Worm (Caenorhabditis elegans) whole organism, L1 larva: ENCODE data around the gene pmp-3.

Experiments used
- C16A3.4 ChIP-seq: fragments of 150-350 bp; optimal IDR thresholded peaks from 2 replicates; lab custom pipeline; 2014; ENCODE audit warnings: missing biosample characterization, missing genetic modification characterization
- aha-1 ChIP-seq: fragments of 150-350 bp; optimal IDR thresholded peaks from 2 replicates; lab custom pipeline; 2014; ENCODE audit warnings: missing biosample characterization, missing genetic modification characterization
- alr-1 ChIP-seq: fragments of 200-800 bp; sonication (Bioruptor generic); optimal IDR thresholded peaks from 2 replicates; lab custom pipeline; 2018; ENCODE audit warnings: borderline replicate concordance, mild to moderate bottlenecking, missing genetic modification characterization, missing compliant biosample characterization
- aly-2 ChIP-seq: fragments of 150-350 bp; optimal IDR thresholded peaks from 2 replicates; lab custom pipeline; 2014; ENCODE audit warnings: missing biosample characterization, missing genetic modification characterization
- blmp-1 ChIP-seq: fragments of 150-350 bp; optimal IDR thresholded peaks from 2 replicates; lab custom pipeline; 2014; ENCODE audit warnings: missing biosample characterization, missing genetic modification characterization
- ceh-63 ChIP-seq: fragments of 200-800 bp; sonication (Bioruptor generic); optimal IDR thresholded peaks from 2 replicates; lab custom pipeline; 2018; ENCODE audit warnings: mild to moderate bottlenecking, missing genetic modification characterization, missing compliant biosample characterization
- ceh-8 ChIP-seq: fragments of 200-800 bp; sonication (Bioruptor generic); optimal IDR thresholded peaks from 2 replicates; lab custom pipeline; 2018; ENCODE audit warnings: mild to moderate bottlenecking, missing genetic modification characterization, moderate library complexity, missing compliant biosample characterization
- ceh-88 ChIP-seq: fragments of 200-800 bp; sonication (Bioruptor generic); IDR thresholded peaks from 2 replicates; pipeline ENCODE4 v1.3.6; 2022; ENCODE audit warnings: missing genetic modification characterization, missing compliant biosample characterization
- ces-1 ChIP-seq: fragments of 150-350 bp; optimal IDR thresholded peaks from 2 replicates; lab custom pipeline; 2014; ENCODE audit warnings: missing biosample characterization, missing genetic modification reagents, missing genetic modification characterization
- dpl-1 ChIP-seq, 3 experiments: fragments of 150-350 bp in 2 of 3; sonication (generic microtip) in 1 of 3; optimal IDR thresholded peaks; 2 replicates each; lab custom pipeline; 2014 to 2017; ENCODE audit warnings: missing biosample characterization in 3 of 3, missing genetic modification characterization in 3 of 3, missing genetic modification reagents in 3 of 3
- dsc-1 ChIP-seq: sonication (generic microtip); optimal IDR thresholded peaks from 2 replicates; lab custom pipeline; 2016; ENCODE audit warnings: mild to moderate bottlenecking, missing genetic modification characterization, missing compliant biosample characterization
- efl-3 ChIP-seq: fragments of 200-800 bp; sonication (Bioruptor generic); optimal IDR thresholded peaks from 2 replicates; lab custom pipeline; 2018; ENCODE audit warnings: mild to moderate bottlenecking, missing genetic modification characterization, missing compliant biosample characterization
- elt-2 ChIP-seq: sonication (generic microtip); optimal IDR thresholded peaks from 2 replicates; lab custom pipeline; 2016; ENCODE audit warnings: missing genetic modification characterization, mild to moderate bottlenecking, inconsistent platforms, missing compliant biosample characterization, missing genetic modification reagents
- elt-3 ChIP-seq, 6 experiments: fragments of 150-350 bp in 1 of 6; sonication (generic microtip); optimal IDR thresholded peaks; 2 replicates each; lab custom pipeline; 2017 to 2018; ENCODE audit warnings: missing biosample characterization in 6 of 6, missing genetic modification characterization in 6 of 6, inconsistent platforms in 1 of 6
- ets-5 ChIP-seq: fragments of 200-800 bp; sonication (Bioruptor generic); IDR thresholded peaks from 2 replicates; pipeline ENCODE4 v1.3.6; 2022; ENCODE audit warnings: missing genetic modification characterization, missing compliant biosample characterization
- fos-1 ChIP-seq: fragments of 150-350 bp; optimal IDR thresholded peaks from 2 replicates; lab custom pipeline; 2014; ENCODE audit warnings: missing biosample characterization, missing genetic modification characterization
- grh-1 ChIP-seq: fragments of 200-800 bp; sonication (Bioruptor generic); IDR thresholded peaks from 2 replicates; pipeline ENCODE4 v1.3.6; 2022; ENCODE audit warnings: missing genetic modification reagents, missing genetic modification characterization, missing compliant biosample characterization
- hlh-17 ChIP-seq: fragments of 200-800 bp; sonication (Bioruptor generic); optimal IDR thresholded peaks from 2 replicates; lab custom pipeline; 2018; ENCODE audit warnings: missing genetic modification characterization, mild to moderate bottlenecking, missing compliant biosample characterization, moderate library complexity, borderline replicate concordance
- hlh-4 ChIP-seq: sonication (generic microtip); optimal IDR thresholded peaks from 2 replicates; lab custom pipeline; 2016; ENCODE audit warnings: mild to moderate bottlenecking, missing genetic modification characterization, missing compliant biosample characterization
- isw-1 ChIP-seq: fragments of 200-800 bp; sonication (Bioruptor generic); IDR thresholded peaks from 2 replicates; pipeline ENCODE4 v1.3.6; 2022; ENCODE audit warnings: missing genetic modification characterization, missing compliant biosample characterization
- jun-1 ChIP-seq: fragments of 150-350 bp; optimal IDR thresholded peaks from 2 replicates; lab custom pipeline; 2014; ENCODE audit warnings: missing biosample characterization, missing genetic modification reagents, missing genetic modification characterization
- lin-14 ChIP-seq: fragments of 200-800 bp; sonication (Bioruptor generic); optimal IDR thresholded peaks from 2 replicates; lab custom pipeline; 2018; ENCODE audit warnings: mild to moderate bottlenecking, missing genetic modification characterization, moderate library complexity, missing compliant biosample characterization
- lin-15B ChIP-seq: fragments of 150-350 bp; sonication (generic microtip); optimal IDR thresholded peaks from 3 replicates; lab custom pipeline; 2014; ENCODE audit warnings: missing biosample characterization, missing genetic modification characterization
- lin-35 ChIP-seq, 2 experiments: fragments of 150-350 bp; optimal IDR thresholded peaks; 2 replicates each; lab custom pipeline; 2014; ENCODE audit warnings: missing biosample characterization in 2 of 2, missing genetic modification characterization in 2 of 2, missing genetic modification reagents in 2 of 2
- lir-3 ChIP-seq: sonication (generic microtip); optimal IDR thresholded peaks from 2 replicates; lab custom pipeline; 2016; ENCODE audit warnings: mild to moderate bottlenecking, missing genetic modification characterization, moderate library complexity, missing compliant biosample characterization; ENCODE audit not compliant: poor library complexity
- lsy-2 ChIP-seq, 2 experiments: fragments of 150-350 bp; optimal IDR thresholded peaks; 2 replicates each; lab custom pipeline; 2014; ENCODE audit warnings: missing biosample characterization in 2 of 2, missing genetic modification characterization in 2 of 2
- mab-9 ChIP-seq: fragments of 200-800 bp; sonication (Bioruptor generic); IDR thresholded peaks from 2 replicates; pipeline ENCODE4 v1.3.6; 2022; ENCODE audit warnings: missing genetic modification reagents, missing genetic modification characterization, missing compliant biosample characterization
- mdl-1 ChIP-seq, 2 experiments: fragments of 150-350 bp; optimal IDR thresholded peaks; 2 replicates each; lab custom pipeline; 2014 to 2017; ENCODE audit warnings: missing biosample characterization in 2 of 2, missing genetic modification characterization in 2 of 2, inconsistent platforms in 1 of 2
- mef-2 ChIP-seq: fragments of 150-350 bp; optimal IDR thresholded peaks from 2 replicates; lab custom pipeline; 2014; ENCODE audit warnings: missing biosample characterization, missing genetic modification characterization
- mep-1 ChIP-seq: fragments of 150-350 bp; optimal IDR thresholded peaks from 2 replicates; lab custom pipeline; 2014; ENCODE audit warnings: missing biosample characterization, missing genetic modification characterization
- nhr-11 ChIP-seq: fragments of 150-350 bp; optimal IDR thresholded peaks from 2 replicates; lab custom pipeline; 2014; ENCODE audit warnings: missing biosample characterization, missing genetic modification characterization
- nhr-12 ChIP-seq: sonication (generic microtip); optimal IDR thresholded peaks from 2 replicates; lab custom pipeline; 2017; ENCODE audit warnings: missing biosample characterization, missing genetic modification characterization
- nhr-19 ChIP-seq: fragments of 200-800 bp; sonication (Bioruptor generic); conservative IDR thresholded peaks from 2 replicates; pipeline ENCODE4 v1.3.6; 2022; ENCODE audit warnings: missing genetic modification characterization, missing compliant biosample characterization
- nhr-237 ChIP-seq: fragments of 150-350 bp; optimal IDR thresholded peaks from 2 replicates; lab custom pipeline; 2014; ENCODE audit warnings: missing biosample characterization, missing genetic modification characterization
- nhr-71 ChIP-seq: sonication (generic microtip); optimal IDR thresholded peaks from 2 replicates; lab custom pipeline; 2016; ENCODE audit warnings: mild to moderate bottlenecking, missing genetic modification characterization, moderate library complexity, missing compliant biosample characterization
- nhr-77 ChIP-seq: fragments of 150-350 bp; optimal IDR thresholded peaks from 2 replicates; lab custom pipeline; 2014; ENCODE audit warnings: missing biosample characterization, missing genetic modification characterization
- nhr-84 ChIP-seq: sonication (generic microtip); optimal IDR thresholded peaks from 2 replicates; lab custom pipeline; 2017; ENCODE audit warnings: missing biosample characterization, missing genetic modification characterization
- nhr-85 ChIP-seq: sonication (generic microtip); peaks from one replicate; lab custom pipeline; 2016; ENCODE audit warnings: missing genetic modification characterization, inconsistent platforms, missing compliant biosample characterization
- nhr-90 ChIP-seq: sonication (generic microtip); optimal IDR thresholded peaks from 2 replicates; lab custom pipeline; 2016; ENCODE audit warnings: mild to moderate bottlenecking, missing genetic modification characterization, missing compliant biosample characterization; ENCODE audit not compliant: poor library complexity
- pag-3 ChIP-seq: sonication (generic microtip); optimal IDR thresholded peaks from 2 replicates; lab custom pipeline; 2017; ENCODE audit warnings: missing genetic modification characterization, mild to moderate bottlenecking, missing compliant biosample characterization, antibody characterized with exemption, borderline replicate concordance; ENCODE audit not compliant: insufficient read depth
- pqm-1 ChIP-seq: sonication (generic microtip); optimal IDR thresholded peaks from 3 replicates; lab custom pipeline; 2017; ENCODE audit warnings: missing biosample characterization, missing genetic modification characterization
- snpc-4 ChIP-seq: fragments of 150-350 bp; optimal IDR thresholded peaks from 2 replicates; lab custom pipeline; 2014; ENCODE audit warnings: missing biosample characterization, missing genetic modification characterization
- snu-23 ChIP-seq: sonication (generic microtip); optimal IDR thresholded peaks from 2 replicates; lab custom pipeline; 2016; ENCODE audit warnings: missing genetic modification characterization, missing compliant biosample characterization
- sox-4 ChIP-seq: sonication (generic microtip); optimal IDR thresholded peaks from 2 replicates; lab custom pipeline; 2016; ENCODE audit warnings: missing genetic modification characterization, missing compliant biosample characterization
- sptf-1 ChIP-seq: fragments of 150-350 bp; optimal IDR thresholded peaks from 2 replicates; lab custom pipeline; 2014; ENCODE audit warnings: missing biosample characterization, missing genetic modification characterization
- sup-37 ChIP-seq: fragments of 200-800 bp; sonication (Bioruptor generic); optimal IDR thresholded peaks from 2 replicates; lab custom pipeline; 2018; ENCODE audit warnings: mild to moderate bottlenecking, missing genetic modification characterization, missing compliant biosample characterization
- swsn-7 ChIP-seq: sonication (generic microtip); optimal IDR thresholded peaks from 2 replicates; lab custom pipeline; 2016; ENCODE audit warnings: missing genetic modification characterization, missing compliant biosample characterization
- tbx-2 ChIP-seq: sonication (generic microtip); optimal IDR thresholded peaks from 2 replicates; lab custom pipeline; 2016; ENCODE audit warnings: missing genetic modification characterization, missing compliant biosample characterization
- unc-86 ChIP-seq: sonication (generic microtip); optimal IDR thresholded peaks from 2 replicates; lab custom pipeline; 2016; ENCODE audit warnings: missing genetic modification characterization, missing compliant biosample characterization
- xbp-1 ChIP-seq: sonication (generic microtip); optimal IDR thresholded peaks from 2 replicates; lab custom pipeline; 2016; ENCODE audit warnings: missing genetic modification characterization, missing compliant biosample characterization
- zip-4 ChIP-seq: fragments of 200-800 bp; sonication (Bioruptor generic); optimal IDR thresholded peaks from 2 replicates; lab custom pipeline; 2018; ENCODE audit warnings: mild to moderate bottlenecking, missing genetic modification characterization, moderate library complexity, missing compliant biosample characterization

The pmp-3 gene

DNA sequence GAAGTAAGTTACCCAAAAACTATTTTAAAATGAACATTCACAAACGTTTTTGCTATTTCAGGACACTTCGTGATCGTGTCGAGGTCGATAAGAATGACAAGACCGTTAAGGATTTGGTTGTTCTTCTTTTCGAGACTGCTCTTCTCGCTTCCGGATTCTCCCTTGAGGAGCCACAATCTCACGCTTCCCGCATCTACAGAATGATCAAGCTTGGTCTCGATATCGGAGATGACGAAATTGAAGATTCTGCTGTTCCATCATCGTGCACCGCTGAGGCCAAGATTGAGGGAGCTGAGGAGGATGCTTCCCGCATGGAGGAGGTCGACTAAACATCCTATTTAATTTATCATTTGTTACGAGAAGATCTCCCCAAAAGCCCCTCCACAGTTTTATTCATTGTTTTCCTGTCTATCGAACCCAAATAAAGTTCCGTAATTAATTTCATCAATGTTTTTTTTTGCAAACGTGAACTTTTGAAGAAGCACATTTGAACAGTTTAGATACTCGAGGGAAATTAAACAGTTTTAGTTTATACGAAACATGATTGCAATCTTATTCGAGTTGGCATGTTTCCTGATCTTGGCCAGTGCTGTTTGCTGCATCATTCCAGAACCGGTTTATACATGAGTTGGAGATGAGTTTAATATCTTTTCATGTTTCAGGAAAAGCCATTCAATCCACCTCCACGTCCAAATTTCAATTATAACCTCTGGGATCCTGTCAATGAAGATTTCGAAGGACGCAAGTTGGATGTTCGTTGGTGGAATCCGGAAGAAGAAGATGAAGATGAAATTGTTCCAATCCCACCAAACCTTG lies 41.8 kb downstream of the pmp-3 start, which contains the start of gene C47E8.11 (continued):
- TF ChIP-seq snpc-4 (tag; lab: Kevin White, UChicago), result peak; percentile 28
- peak; percentile 31 for TF ChIP-seq elt-2 (tag; lab: Kevin White, UChicago)
- peak; percentile 62 for TF ChIP-seq mep-1 (tag; lab: Kevin White, UChicago)
- peak; percentile 28 for TF ChIP-seq unc-86
- no peak for TF ChIP-seq alr-1 (tag; lab: Kevin White, UChicago)
- peak; percentile 37 for TF ChIP-seq pqm-1 (tag; lab: Kevin White, UChicago)
- no peak for TF ChIP-seq elt-3 (tag; optimal IDR thresholded peaks at IDR 0.05; lab: Kevin White, UChicago)
- peak; percentile 18 for TF ChIP-seq pag-3 (tag; lab: Kevin White, UChicago)
- peak; percentile 33 for TF ChIP-seq lin-14
- TF ChIP-seq ceh-8, result peak; percentile 33
- no peak for TF ChIP-seq hlh-4 (tag; lab: Kevin White, UChicago)
- peak; percentile 24 to 62 for TF ChIP-seq lin-35 (GFP tag; optimal IDR thresholded peaks at IDR 0.05; lab: Kevin White, UChicago)
- TF ChIP-seq zip-4 (GFP tag; lab: Kevin White, UChicago), result no peak
- TF ChIP-seq efl-3 (GFP tag; lab: Kevin White, UChicago), result no peak
- TF ChIP-seq nhr-77 (tag; lab: Kevin White, UChicago), result no peak
- no peak for TF ChIP-seq fos-1 (tag; lab: Kevin White, UChicago)
- TF ChIP-seq nhr-12 (tag; lab: Kevin White, UChicago), result no peak
- TF ChIP-seq ces-1, result no peak
- no peak for TF ChIP-seq sptf-1 (tag; lab: Kevin White, UChicago)
- TF ChIP-seq nhr-84 (tag; lab: Kevin White, UChicago), result no peak
- no peak for TF ChIP-seq jun-1 (tag; lab: Kevin White, UChicago)
- peak; percentile 26 to 41 for TF ChIP-seq lsy-2 (tag; optimal IDR thresholded peaks at IDR 0.05; lab: Kevin White, UChicago)
- TF ChIP-seq aly-2 (tag; lab: Kevin White, UChicago), result peak; percentile 100
- TF ChIP-seq xbp-1 (tag; lab: Kevin White, UChicago), result peak; percentile 12
- TF ChIP-seq tbx-2 (tag; lab: Kevin White, UChicago), result no peak
- no peak for TF ChIP-seq C16A3.4 (tag; lab: Kevin White, UChicago)
- TF ChIP-seq swsn-7 (tag; lab: Kevin White, UChicago), result peak; percentile 63
- no peak for TF ChIP-seq lir-3
- TF ChIP-seq dsc-1 (tag; lab: Kevin White, UChicago), result peak; percentile 38
- TF ChIP-seq ets-5, result no peak
- TF ChIP-seq nhr-90 (tag; lab: Kevin White, UChicago), result peak; percentile 65
- no peak for TF ChIP-seq mab-9 (GFP tag; lab: Robert Waterston, UW)
- no peak for TF ChIP-seq blmp-1 (tag; lab: Kevin White, UChicago)
- TF ChIP-seq aha-1 (tag; lab: Kevin White, UChicago), result peak; percentile 20
- no peak for TF ChIP-seq sup-37 (GFP tag; lab: Kevin White, UChicago)
- no peak for TF ChIP-seq nhr-85 (tag; lab: Kevin White, UChicago)
- TF ChIP-seq nhr-11, result no peak
- TF ChIP-seq mdl-1 (tag; optimal IDR thresholded peaks at IDR 0.05; lab: Kevin White, UChicago), result no peak
- no peak for TF ChIP-seq hlh-17 (GFP tag; lab: Kevin White, UChicago)
- peak; percentile 38; the same call in 1 of the 2 replicates for TF ChIP-seq nhr-19
- peak; percentile 31; the same call in 1 of the 2 replicates for TF ChIP-seq grh-1 (GFP tag; lab: Robert Waterston, UW)
- TF ChIP-seq lin-15B, result no peak
- TF ChIP-seq dpl-1 (GFP tag; optimal IDR thresholded peaks at IDR 0.05; lab: Kevin White, UChicago), result no peak
- TF ChIP-seq ceh-88 (GFP tag; lab: Robert Waterston, UW), result no peak
- no peak for TF ChIP-seq mef-2
- TF ChIP-seq isw-1 (GFP tag; lab: Robert Waterston, UW), result no peak
- TF ChIP-seq ceh-63 (GFP tag; lab: Kevin White, UChicago), result no peak
- peak; percentile 67 for TF ChIP-seq snu-23 (GFP tag; lab: Kevin White, UChicago)
- no peak for TF ChIP-seq sox-4
- peak; percentile 69 for TF ChIP-seq nhr-71
- no peak for TF ChIP-seq nhr-237 (tag; lab: Kevin White, UChicago)
